Fruit fly (Drosophila melanogaster) whole organism, pupa: Measurements from ENCODE around the gene CG12075.
A peak's percentile ranks its signal among the peaks of the same experiment; 100 is the strongest.

ENCODE experiments used
- CG10348 ChIP-seq: fragments of 200-800 bp; sonication (Bioruptor generic); IDR thresholded peaks from 2 replicates; pipeline ENCODE4 v1.3.6; 2022; ENCODE audit warnings: missing biosample characterization, missing genetic modification characterization
- CG12605 ChIP-seq: fragments of 200-800 bp; sonication (Bioruptor generic); IDR thresholded peaks from 2 replicates; pipeline ENCODE4 v1.3.6; 2022; ENCODE audit warnings: missing biosample characterization, missing genetic modification characterization
- CG13204 ChIP-seq: fragments of 200-800 bp; sonication (Bioruptor generic); optimal IDR thresholded peaks from 2 replicates; lab custom pipeline; 2018; ENCODE audit warnings: missing biosample characterization, mild to moderate bottlenecking, missing genetic modification characterization, moderate library complexity
- CG14655 ChIP-seq: fragments of 200-800 bp; sonication (Bioruptor generic); optimal IDR thresholded peaks from 3 replicates; lab custom pipeline; 2017; ENCODE audit warnings: mild to moderate bottlenecking, missing biosample characterization, missing genetic modification reagents, missing genetic modification characterization
- CG15710 ChIP-seq: fragments of 200-800 bp; sonication (Bioruptor generic); optimal IDR thresholded peaks from 2 replicates; lab custom pipeline; 2018; ENCODE audit warnings: missing biosample characterization, mild to moderate bottlenecking, missing genetic modification characterization, moderate library complexity
- CG17806 ChIP-seq: fragments of 200-800 bp; sonication (Bioruptor generic); optimal IDR thresholded peaks from 2 replicates; lab custom pipeline; 2018; ENCODE audit warnings: missing biosample characterization, mild to moderate bottlenecking, missing genetic modification characterization, moderate library complexity
- CG32121 ChIP-seq: fragments of 200-800 bp; sonication (Bioruptor generic); IDR thresholded peaks from 2 replicates; pipeline ENCODE4 v1.3.6; 2022; ENCODE audit warnings: missing biosample characterization, missing genetic modification characterization
- CG34367 ChIP-seq: fragments of 200-800 bp; sonication (Bioruptor generic); optimal IDR thresholded peaks from 2 replicates; lab custom pipeline; 2018; ENCODE audit warnings: missing biosample characterization, mild to moderate bottlenecking, missing genetic modification characterization
- CG4496 ChIP-seq: fragments of 200-800 bp; sonication (Bioruptor generic); IDR thresholded peaks from 3 replicates; pipeline ENCODE4 v1.3.6; 2022; ENCODE audit warnings: missing biosample characterization, missing genetic modification characterization
- CG8159 ChIP-seq: fragments of 200-800 bp; sonication (Bioruptor generic); optimal IDR thresholded peaks from 3 replicates; lab custom pipeline; 2018; ENCODE audit warnings: missing biosample characterization, mild to moderate bottlenecking, missing genetic modification characterization, moderate library complexity
- CG8301 ChIP-seq: fragments of 200-800 bp; sonication (Bioruptor generic); optimal IDR thresholded peaks from 2 replicates; lab custom pipeline; 2018; ENCODE audit warnings: missing biosample characterization, mild to moderate bottlenecking, missing genetic modification characterization
- CG9948 ChIP-seq: fragments of 200-800 bp; sonication (Bioruptor generic); optimal IDR thresholded peaks from 2 replicates; lab custom pipeline; 2018; ENCODE audit warnings: missing biosample characterization, mild to moderate bottlenecking, missing genetic modification characterization, moderate library complexity
- D1 ChIP-seq: fragments of 200-800 bp; sonication (Bioruptor generic); optimal IDR thresholded peaks from 2 replicates; lab custom pipeline; 2018; ENCODE audit warnings: missing biosample characterization, mild to moderate bottlenecking, missing genetic modification characterization, moderate library complexity
- EcR ChIP-seq: fragments of 200-800 bp; sonication (Bioruptor generic); optimal IDR thresholded peaks from 3 replicates; lab custom pipeline; 2019; ENCODE audit warnings: missing biosample characterization, missing genetic modification characterization, mild to moderate bottlenecking, moderate library complexity, missing genetic modification reagents
- Ets98B ChIP-seq: fragments of 200-800 bp; sonication (Bioruptor generic); IDR thresholded peaks from 2 replicates; pipeline ENCODE4 v1.3.6; 2022; ENCODE audit warnings: missing biosample characterization, missing genetic modification characterization
- Pif1A ChIP-seq: fragments of 200-800 bp; sonication (Bioruptor generic); optimal IDR thresholded peaks from 3 replicates; lab custom pipeline; 2016; ENCODE audit warnings: missing biosample characterization, missing genetic modification characterization
- Pif1B ChIP-seq: fragments of 200-800 bp; sonication (Bioruptor generic); optimal IDR thresholded peaks from 3 replicates; lab custom pipeline; 2016; ENCODE audit warnings: missing biosample characterization, missing genetic modification characterization
- Snoo ChIP-seq: fragments of 200-800 bp; sonication (Bioruptor generic); optimal IDR thresholded peaks from 3 replicates; lab custom pipeline; 2017; ENCODE audit warnings: missing biosample characterization, mild to moderate bottlenecking, missing genetic modification characterization, inconsistent platforms
- fd96Ca ChIP-seq: fragments of 200-800 bp; sonication (Bioruptor generic); IDR thresholded peaks from 3 replicates; pipeline ENCODE4 v1.3.6; 2022; ENCODE audit warnings: missing biosample characterization, missing genetic modification characterization
- gl ChIP-seq: fragments of 200-800 bp; sonication (Bioruptor generic); optimal IDR thresholded peaks from 2 replicates; lab custom pipeline; 2018; ENCODE audit warnings: missing biosample characterization, mild to moderate bottlenecking, missing genetic modification characterization
- rn ChIP-seq: fragments of 200-800 bp; sonication (Bioruptor generic); IDR thresholded peaks from 2 replicates; pipeline ENCODE4 v1.3.6; 2022; ENCODE audit warnings: missing biosample characterization, missing genetic modification characterization

CG12075 gene

dm6 chrX:8806561-8807190, 31.4 kb upstream of the CG12075 start:
- TF ChIP-seq Pif1B (no peak), D1 (tag; lab: Kevin White, UChicago) (no peak), CG8159 (no peak), Ets98B (GFP tag; lab: Robert Waterston, UW) (no peak), CG32121 (GFP tag; lab: Robert Waterston, UW) (peak; percentile 33; the same call in 1 of the 2 replicates), CG4496 (GFP tag; lab: Robert Waterston, UW) (0 out of 3 replicates have a peak, but pooled peaks have one; percentile 37), CG14655 (GFP tag; lab: Kevin White, UChicago) (peak; percentile 3), gl (tag; lab: Kevin White, UChicago) (no peak)

- TF ChIP-seq D1 (tag; lab: Kevin White, UChicago) (no peak), CG13204 (no peak), CG32121 (GFP tag; lab: Robert Waterston, UW) (no peak), CG4496 (GFP tag; lab: Robert Waterston, UW) (no peak), Pif1B (no peak)
- TF ChIP-seq, all 21 proteins: peak for 0
Observed at dm6 chrX:8807282-8807681, 30.8 kb upstream of the CG12075 start.

dm6 chrX:8822294-8822693, 15.8 kb upstream of the CG12075 start:
- TF ChIP-seq EcR (GFP tag; lab: Kevin White, UChicago) (no peak), CG17806 (peak; percentile 20), CG15710 (peak; percentile 11), Ets98B (GFP tag; lab: Robert Waterston, UW) (peak; percentile 27), CG34367 (tag; lab: Kevin White, UChicago) (no peak), fd96Ca (GFP tag; lab: Robert Waterston, UW) (peak; percentile 61; the same call in 1 of the 3 replicates), CG9948 (tag; lab: Kevin White, UChicago) (no peak), CG8159 (peak; percentile 19), CG13204 (peak; percentile 18), gl (tag; lab: Kevin White, UChicago) (no peak), D1 (tag; lab: Kevin White, UChicago) (no peak), Pif1B (peak; percentile 45), CG4496 (GFP tag; lab: Robert Waterston, UW) (peak; percentile 50; the same call in 1 of the 3 replicates), CG8301 (tag; lab: Kevin White, UChicago) (no peak), CG14655 (GFP tag; lab: Kevin White, UChicago) (peak; percentile 32), rn (GFP tag; lab: Robert Waterston, UW) (no peak), CG32121 (GFP tag; lab: Robert Waterston, UW) (0 out of 2 replicates have a peak, but pooled peaks have one; percentile 23), CG10348 (GFP tag; lab: Robert Waterston, UW) (no peak), CG12605 (peak; percentile 39)
- TF ChIP-seq, all 21 proteins: peak for 11

- TF ChIP-seq CG12605 (peak; percentile 30; the same call in 1 of the 2 replicates), Pif1B (no peak), CG4496 (GFP tag; lab: Robert Waterston, UW) (0 out of 3 replicates have a peak, but pooled peaks have one; percentile 15), Snoo (tag; lab: Kevin White, UChicago) (no peak), CG15710 (no peak), CG10348 (GFP tag; lab: Robert Waterston, UW) (no peak)
- TF ChIP-seq, all 21 proteins: peak for 2
Observed at dm6 chrX:8822868-8823267, 15.3 kb upstream of the CG12075 start.

dm6 chrX:8829396-8829795, 8.7 kb upstream of the CG12075 start:
- TF ChIP-seq EcR (GFP tag; lab: Kevin White, UChicago), result no peak
- no peak for TF ChIP-seq CG14655 (GFP tag; lab: Kevin White, UChicago)
- TF ChIP-seq CG13204, result no peak
- no peak for TF ChIP-seq rn (GFP tag; lab: Robert Waterston, UW)
- no peak for TF ChIP-seq gl (tag; lab: Kevin White, UChicago)
- TF ChIP-seq CG4496 (GFP tag; lab: Robert Waterston, UW), result no peak
- no peak for TF ChIP-seq Pif1B

dm6 chrX:8830087-8830486, 8.0 kb upstream of the CG12075 start:
- TF ChIP-seq CG8159 (peak; percentile 20), Ets98B (GFP tag; lab: Robert Waterston, UW) (no peak), CG17806 (no peak), Pif1B (no peak), CG8301 (tag; lab: Kevin White, UChicago) (no peak), CG14655 (GFP tag; lab: Kevin White, UChicago) (no peak), Pif1A (GFP tag; lab: Kevin White, UChicago) (no peak), fd96Ca (GFP tag; lab: Robert Waterston, UW) (no peak), CG10348 (GFP tag; lab: Robert Waterston, UW) (no peak), D1 (tag; lab: Kevin White, UChicago) (no peak), CG15710 (peak; percentile 9), CG32121 (GFP tag; lab: Robert Waterston, UW) (no peak), CG4496 (GFP tag; lab: Robert Waterston, UW) (0 out of 3 replicates have a peak, but pooled peaks have one; percentile 43), EcR (GFP tag; lab: Kevin White, UChicago) (no peak)
